Fruit fly (Drosophila melanogaster) whole organism, wandering third instar larva: ENCODE data around the gene CtIP.

Experiments
- Dif ChIP-seq: fragments of 200-275, 200-300 bp; sonication (Bioruptor generic); optimal IDR thresholded peaks from 2 replicates; lab custom pipeline; 2018; ENCODE audit warnings: missing biosample characterization, missing genetic modification characterization; ENCODE audit not compliant: partially characterized antibody
- Hnf4 ChIP-seq: fragments of 200-800 bp; sonication (Bioruptor generic); optimal IDR thresholded peaks from 2 replicates; lab custom pipeline; 2016; ENCODE audit warnings: missing biosample characterization, mild to moderate bottlenecking, missing genetic modification characterization
- Hr78 ChIP-seq: fragments of >200 bp; optimal IDR thresholded peaks from 2 replicates; lab custom pipeline; 2017; ENCODE audit warnings: missing biosample characterization, missing genetic modification characterization
- Mio ChIP-seq: sonication (Bioruptor generic); optimal IDR thresholded peaks from 2 replicates; lab custom pipeline; 2016; ENCODE audit warnings: missing biosample characterization, missing genetic modification characterization
- Myc ChIP-seq: fragments of >200 bp; optimal IDR thresholded peaks from 2 replicates; lab custom pipeline; 2017
- br ChIP-seq: fragments of 200-800 bp; sonication (Bioruptor generic); optimal IDR thresholded peaks from 2 replicates; lab custom pipeline; 2016; ENCODE audit warnings: missing biosample characterization, missing genetic modification characterization
- sv ChIP-seq: fragments of 200-800 bp; sonication (Bioruptor generic); optimal IDR thresholded peaks from 3 replicates; lab custom pipeline; 2016; ENCODE audit warnings: missing biosample characterization, missing genetic modification characterization
- tai ChIP-seq: sonication (Bioruptor generic); optimal IDR thresholded peaks from 2 replicates; lab custom pipeline; 2016; ENCODE audit warnings: missing biosample characterization, missing genetic modification characterization
- usp ChIP-seq: fragments of >200 bp; optimal IDR thresholded peaks from 2 replicates; lab custom pipeline; 2017; ENCODE audit warnings: missing biosample characterization, missing genetic modification characterization

dm6 chr3L:20402665-20403492 is 33.2 kb upstream of the CtIP start:
- TF ChIP-seq sv (GFP tag; lab: Kevin White, UChicago) (no peak), Dif (peak; percentile 9), Hnf4 (GFP tag; lab: Kevin White, UChicago) (peak; percentile 52), br (peak; percentile 66), Myc (lab: Kevin White, UChicago) (no peak), Hr78 (GFP tag; lab: Kevin White, UChicago) (no peak), Mio (GFP tag; lab: Kevin White, UChicago) (no peak), usp (GFP tag; lab: Kevin White, UChicago) (no peak), tai (GFP tag; lab: Kevin White, UChicago) (peak; percentile 19)
